Fruit fly (Drosophila melanogaster): ENCODE data around the gene Rrp45.

- no peak for TF ChIP-seq Pif1A (GFP tag; optimal IDR thresholded peaks at IDR 0.05)
- no peak for TF ChIP-seq EcR (GFP tag; optimal IDR thresholded peaks at IDR 0.05)
- no peak for TF ChIP-seq D1 (tag; optimal IDR thresholded peaks at IDR 0.05)
- TF ChIP-seq CG15710 (tag; optimal IDR thresholded peaks at IDR 0.05), result no peak
- no peak for TF ChIP-seq CG13204 (GFP tag; optimal IDR thresholded peaks at IDR 0.05)
- TF ChIP-seq rn (GFP tag; IDR thresholded peaks at IDR 0.05), result no peak
- no peak for TF ChIP-seq gl (tag; optimal IDR thresholded peaks at IDR 0.05)
- no peak for TF ChIP-seq fd96Ca (GFP tag; IDR thresholded peaks at IDR 0.05)
- no peak for TF ChIP-seq CG4496 (GFP tag; IDR thresholded peaks at IDR 0.05)
- TF ChIP-seq CG17806 (tag; optimal IDR thresholded peaks at IDR 0.05), result no peak
Measured at dm6 chrX:16746824-16747223, 44.2 kb downstream of the Rrp45 start.

Data from whole organism, pupa.